Worm (Caenorhabditis elegans): ENCODE data around the gene srv-2.

DNA sequence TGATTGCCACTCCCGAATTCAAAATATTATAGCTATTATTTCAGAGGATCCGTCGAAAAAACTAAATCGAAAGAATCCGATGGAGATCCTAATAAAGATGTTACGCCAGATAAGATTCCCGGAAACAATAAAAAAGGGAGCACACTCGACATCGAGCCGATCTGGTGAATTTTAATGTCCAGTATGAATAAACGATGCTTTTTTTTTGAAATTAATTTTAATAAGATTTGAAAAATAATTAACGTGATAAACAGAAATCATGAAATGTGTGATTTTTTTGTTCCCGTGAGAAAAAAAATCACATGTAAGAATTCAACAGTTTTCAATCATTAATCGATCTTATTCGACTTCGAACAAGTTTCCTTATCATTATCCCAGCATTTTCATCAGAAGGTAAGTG lies 37.0 kb upstream of the srv-2 start, which contains the start of gene M28.9:
- TF ChIP-seq ama-1 (optimal IDR thresholded peaks at IDR 0.05) (no peak), ceh-28 (tag; optimal IDR thresholded peaks at IDR 0.05) (no peak), nhr-23 (tag; optimal IDR thresholded peaks at IDR 0.05) (no peak), elt-2 (tag; optimal IDR thresholded peaks at IDR 0.05) (no peak)

Measured in whole organism, L3 larva.